Fruit fly (Drosophila melanogaster) whole organism, embryonic: ENCODE results near the gene RpS14a.
A peak's percentile ranks its signal among the peaks of the same experiment; 100 is the strongest.

Experiments
- ATbp ChIP-seq: fragments of 200-800 bp; sonication (Bioruptor generic); optimal IDR thresholded peaks from 2 replicates; lab custom pipeline; 2017; ENCODE audit warnings: missing biosample characterization, mild to moderate bottlenecking, missing genetic modification characterization, missing genetic modification reagents
- Atf-2 ChIP-seq: fragments of 200-800 bp; sonication (Bioruptor generic); optimal IDR thresholded peaks from 2 replicates; lab custom pipeline; 2016; ENCODE audit warnings: missing biosample characterization, missing genetic modification characterization
- Awh ChIP-seq: fragments of 200-800 bp; sonication (Bioruptor generic); IDR thresholded peaks from 2 replicates; pipeline ENCODE4, ENCODE4 v1.3.6; 2022; ENCODE audit warnings: missing biosample characterization, missing genetic modification characterization
- Bteb2 ChIP-seq: fragments of 200-800 bp; sonication (Bioruptor generic); optimal IDR thresholded peaks from 2 replicates; lab custom pipeline; 2016; ENCODE audit warnings: missing biosample characterization, missing genetic modification characterization
- CG10147 ChIP-seq: fragments of 200-800 bp; sonication (Bioruptor generic); optimal IDR thresholded peaks from 2 replicates; lab custom pipeline; 2019; ENCODE audit warnings: missing biosample characterization, mild to moderate bottlenecking, missing genetic modification characterization, moderate library complexity
- CG10979 ChIP-seq: fragments of 200-800 bp; sonication (Bioruptor generic); optimal IDR thresholded peaks from 2 replicates; lab custom pipeline; 2018; ENCODE audit warnings: missing biosample characterization, mild to moderate bottlenecking, missing genetic modification characterization, moderate library complexity
- CG11456 ChIP-seq: fragments of 200-800 bp; sonication (Bioruptor generic); IDR thresholded peaks from 3 replicates; pipeline ENCODE4 v1.3.6; 2022; ENCODE audit warnings: missing biosample characterization, missing genetic modification characterization
- CG12071 ChIP-seq: fragments of 200-800 bp; sonication (Bioruptor generic); optimal IDR thresholded peaks from 3 replicates; lab custom pipeline; 2018; ENCODE audit warnings: missing biosample characterization, mild to moderate bottlenecking, missing genetic modification characterization
- CG13287 ChIP-seq: fragments of 200-800 bp; sonication (Bioruptor generic); IDR thresholded peaks from 2 replicates; pipeline ENCODE4 v1.3.6; 2022; ENCODE audit warnings: missing biosample characterization, missing genetic modification characterization; ENCODE audit not compliant: partially characterized antibody
- CG13624 ChIP-seq: fragments of 200-800 bp; sonication (Bioruptor generic); optimal IDR thresholded peaks from 2 replicates; lab custom pipeline; 2016; ENCODE audit warnings: missing biosample characterization, missing genetic modification characterization
- CG13775 ChIP-seq: fragments of 200-800 bp; sonication (Bioruptor generic); optimal IDR thresholded peaks from 3 replicates; lab custom pipeline; 2017; ENCODE audit warnings: missing biosample characterization, mild to moderate bottlenecking, missing genetic modification characterization
- CG15479 ChIP-seq: fragments of 200-800 bp; sonication (Bioruptor generic); optimal IDR thresholded peaks from 3 replicates; lab custom pipeline; 2019; ENCODE audit warnings: missing biosample characterization, mild to moderate bottlenecking, missing genetic modification characterization, moderate library complexity
- CG17328 ChIP-seq: fragments of 200-800 bp; sonication (Bioruptor generic); IDR thresholded peaks from 2 replicates; pipeline ENCODE4 v1.3.6; 2022; ENCODE audit warnings: missing biosample characterization, missing genetic modification characterization
- CG18262 ChIP-seq: fragments of 200-800 bp; optimal IDR thresholded peaks from 3 replicates; lab custom pipeline; 2019; ENCODE audit warnings: missing biosample characterization, mild to moderate bottlenecking, missing genetic modification characterization, moderate library complexity
- CG18476 ChIP-seq: fragments of 200-800 bp; sonication (Bioruptor generic); optimal IDR thresholded peaks from 2 replicates; lab custom pipeline; 2016; ENCODE audit warnings: missing biosample characterization, mild to moderate bottlenecking, missing genetic modification characterization
- CG18599 ChIP-seq: fragments of 200-800 bp; sonication (Bioruptor generic); optimal IDR thresholded peaks from 3 replicates; lab custom pipeline; 2017; ENCODE audit warnings: missing biosample characterization, missing genetic modification characterization, mild to moderate bottlenecking, moderate library complexity, missing genetic modification reagents
- CG30020 ChIP-seq: fragments of 200-800 bp; optimal IDR thresholded peaks from 2 replicates; lab custom pipeline; 2019; ENCODE audit warnings: missing biosample characterization, mild to moderate bottlenecking, missing genetic modification characterization, moderate library complexity
- CG32772 ChIP-seq: fragments of 200-800 bp; sonication (Bioruptor generic); IDR thresholded peaks from 2 replicates; pipeline ENCODE4 v1.3.6; 2022; ENCODE audit warnings: missing biosample characterization, missing genetic modification characterization
- CG3995 ChIP-seq: fragments of 200-800 bp; sonication (Bioruptor generic); optimal IDR thresholded peaks from 3 replicates; lab custom pipeline; 2016; ENCODE audit warnings: missing biosample characterization, missing genetic modification characterization
- CG6683 ChIP-seq: fragments of 200-800 bp; sonication (Bioruptor generic); optimal IDR thresholded peaks from 2 replicates; lab custom pipeline; 2017; ENCODE audit warnings: missing biosample characterization, mild to moderate bottlenecking, missing genetic modification characterization, missing genetic modification reagents
- CG7963 ChIP-seq: fragments of 200-800 bp; sonication (Bioruptor generic); IDR thresholded peaks from 3 replicates; pipeline ENCODE4 v1.3.6; 2022; ENCODE audit warnings: missing biosample characterization, missing genetic modification characterization; ENCODE audit not compliant: partially characterized antibody
- CG8944 ChIP-seq: fragments of 200-800 bp; sonication (Bioruptor generic); optimal IDR thresholded peaks from 3 replicates; lab custom pipeline; 2016; ENCODE audit warnings: missing biosample characterization, missing genetic modification characterization
- Chrac-16 ChIP-seq: fragments of 200-800 bp; sonication (Bioruptor generic); optimal IDR thresholded peaks from 3 replicates; lab custom pipeline; 2016; ENCODE audit warnings: missing biosample characterization, missing genetic modification characterization
- Dp ChIP-seq: fragments of 200-800 bp; sonication (Bioruptor generic); optimal IDR thresholded peaks from 2 replicates; lab custom pipeline; 2018; ENCODE audit warnings: missing biosample characterization, mild to moderate bottlenecking, missing genetic modification characterization, moderate library complexity
- GATAe ChIP-seq: fragments of 200-800 bp; sonication (Bioruptor generic); conservative IDR thresholded peaks from 2 replicates; pipeline ENCODE4 v1.3.6; 2022; ENCODE audit warnings: missing biosample characterization, missing genetic modification characterization
- H15 ChIP-seq: fragments of 200-800 bp; sonication (Bioruptor generic); IDR thresholded peaks from 3 replicates; pipeline ENCODE4 v1.3.6; 2022; ENCODE audit warnings: missing biosample characterization, missing genetic modification characterization
- HLHmδ ChIP-seq: fragments of 200-800 bp; sonication (Bioruptor generic); optimal IDR thresholded peaks from 2 replicates; lab custom pipeline; 2018; ENCODE audit warnings: missing biosample characterization, mild to moderate bottlenecking, missing genetic modification characterization, moderate library complexity
- Optix ChIP-seq: fragments of 200-800 bp; sonication (Bioruptor generic); IDR thresholded peaks from 3 replicates; pipeline ENCODE4 v1.3.6; 2022; ENCODE audit warnings: missing biosample characterization, missing genetic modification characterization
- Rfx ChIP-seq: fragments of 200-800 bp; sonication (Bioruptor generic); IDR thresholded peaks from 2 replicates; pipeline ENCODE4 v1.3.6; 2022; ENCODE audit warnings: missing biosample characterization, missing genetic modification characterization
- cad ChIP-seq: fragments of >200 bp; optimal IDR thresholded peaks from 2 replicates; lab custom pipeline; 2017; ENCODE audit warnings: missing biosample characterization, missing genetic modification characterization
- crc ChIP-seq: fragments of 200-800 bp; sonication (Bioruptor generic); optimal IDR thresholded peaks from 2 replicates; lab custom pipeline; 2016; ENCODE audit warnings: missing biosample characterization, missing genetic modification characterization
- dimm ChIP-seq: fragments of 200-800 bp; sonication (Bioruptor generic); IDR thresholded peaks from 2 replicates; pipeline ENCODE4 v1.3.6; 2022; ENCODE audit warnings: missing biosample characterization, missing genetic modification characterization
- dmrt11E ChIP-seq: fragments of 200-800 bp; sonication (Bioruptor generic); optimal IDR thresholded peaks from 3 replicates; lab custom pipeline; 2018; ENCODE audit warnings: missing biosample characterization, mild to moderate bottlenecking, missing genetic modification characterization, moderate library complexity
- exex ChIP-seq: fragments of 200-800 bp; sonication (Bioruptor generic); optimal IDR thresholded peaks from 4 replicates; lab custom pipeline; 2018; ENCODE audit warnings: missing biosample characterization, mild to moderate bottlenecking, missing genetic modification characterization, moderate library complexity
- fd102C ChIP-seq: fragments of 200-800 bp; sonication (Bioruptor generic); optimal IDR thresholded peaks from 2 replicates; lab custom pipeline; 2018; ENCODE audit warnings: missing biosample characterization, mild to moderate bottlenecking, missing genetic modification characterization, moderate library complexity
- fd3F ChIP-seq: fragments of 200-800 bp; sonication (Bioruptor generic); optimal IDR thresholded peaks from 2 replicates; lab custom pipeline; 2018; ENCODE audit warnings: missing biosample characterization, mild to moderate bottlenecking, missing genetic modification characterization, moderate library complexity
- gsb-n ChIP-seq: fragments of 200-800 bp; sonication (Bioruptor generic); optimal IDR thresholded peaks from 3 replicates; lab custom pipeline; 2018; ENCODE audit warnings: missing biosample characterization, mild to moderate bottlenecking, missing genetic modification characterization
- her ChIP-seq: fragments of 200-800 bp; sonication (Bioruptor generic); optimal IDR thresholded peaks from 2 replicates; lab custom pipeline; 2016; ENCODE audit warnings: missing biosample characterization, missing genetic modification characterization
- knrl ChIP-seq: fragments of 200-800 bp; sonication (Bioruptor generic); IDR thresholded peaks from 3 replicates; pipeline ENCODE4 v1.3.6; 2022; ENCODE audit warnings: missing biosample characterization, missing genetic modification characterization; ENCODE audit not compliant: partially characterized antibody
- lilli ChIP-seq: fragments of 200-800 bp; sonication (Bioruptor generic); optimal IDR thresholded peaks from 3 replicates; lab custom pipeline; 2016; ENCODE audit warnings: missing biosample characterization, missing genetic modification characterization
- p53 ChIP-seq: fragments of 200-800 bp; sonication (Bioruptor generic); optimal IDR thresholded peaks from 2 replicates; lab custom pipeline; 2016; ENCODE audit warnings: missing biosample characterization, missing genetic modification characterization
- pan ChIP-seq, 4 experiments: fragments of >200 bp in 3 of 4; fragments of 200-800 bp in 1 of 4; sonication (Bioruptor generic) in 1 of 4; optimal IDR thresholded peaks in 3 of 4; IDR thresholded peaks in 1 of 4; 2 replicates each; pipeline versions ENCODE4 v1.3.6 to Lab custom; 2017 to 2022; ENCODE audit warnings: missing biosample characterization in 2 of 4, missing genetic modification characterization in 2 of 4, mixed read lengths in 1 of 4
- pb ChIP-seq: fragments of 200-800 bp; sonication (Bioruptor generic); optimal IDR thresholded peaks from 3 replicates; lab custom pipeline; 2016; ENCODE audit warnings: missing biosample characterization, missing genetic modification characterization
- pfk ChIP-seq: fragments of 200-800 bp; sonication (Bioruptor generic); optimal IDR thresholded peaks from 2 replicates; lab custom pipeline; 2018; ENCODE audit warnings: missing biosample characterization, mild to moderate bottlenecking, missing genetic modification characterization, moderate library complexity
- phol ChIP-seq: fragments of 200-800 bp; sonication (Bioruptor generic); optimal IDR thresholded peaks from 3 replicates; lab custom pipeline; 2018; ENCODE audit warnings: missing biosample characterization, mild to moderate bottlenecking, missing genetic modification characterization, moderate library complexity
- pita ChIP-seq: fragments of 200-800 bp; sonication (Bioruptor generic); optimal IDR thresholded peaks from 2 replicates; lab custom pipeline; 2017; ENCODE audit warnings: missing biosample characterization, mild to moderate bottlenecking, missing genetic modification characterization
- pzg ChIP-seq: fragments of 200-800 bp; sonication (Bioruptor generic); optimal IDR thresholded peaks from 3 replicates; lab custom pipeline; 2018; ENCODE audit warnings: missing biosample characterization, mild to moderate bottlenecking, missing genetic modification characterization, moderate library complexity
- tll ChIP-seq, 2 experiments: fragments of 200-800 bp in 1 of 2; fragments of >200 bp in 1 of 2; sonication (Bioruptor generic) in 1 of 2; optimal IDR thresholded peaks; 2 replicates each; lab custom pipeline; 2017 to 2019; ENCODE audit warnings: missing biosample characterization in 2 of 2, missing genetic modification characterization in 2 of 2, mild to moderate bottlenecking in 1 of 2, moderate library complexity in 1 of 2
- twi ChIP-seq: fragments of 200-800 bp; optimal IDR thresholded peaks from 2 replicates; lab custom pipeline; 2019; ENCODE audit warnings: missing biosample characterization, mild to moderate bottlenecking, missing genetic modification characterization, moderate library complexity

Gene RpS14a

DNA sequence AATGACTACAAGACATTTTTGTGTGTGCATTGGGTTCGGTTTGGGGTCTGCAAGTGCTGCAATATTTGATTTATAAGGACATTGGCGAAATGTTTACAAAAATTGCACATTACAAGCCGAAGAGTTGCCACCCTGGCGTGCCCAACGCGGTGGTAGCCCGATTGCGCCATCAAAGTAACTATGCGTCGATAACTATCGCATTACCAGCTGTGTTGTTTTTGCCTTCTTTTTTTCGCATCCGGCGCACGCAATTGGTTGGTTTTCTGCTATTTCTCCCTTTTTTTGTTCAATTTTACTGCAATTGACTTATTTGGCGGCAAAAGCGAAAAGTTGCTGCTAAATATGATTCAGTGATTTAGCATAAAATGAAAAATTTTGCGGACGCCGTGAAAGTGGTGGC is 1.1 kb downstream of the RpS14a start, which contains the start of gene RpS14b (continued):
- TF ChIP-seq pzg (GFP tag; lab: Kevin White, UChicago): peak; percentile 77
- TF ChIP-seq CG11456 (GFP tag; lab: Robert Waterston, UW): peak; percentile 80; the same call in 2 of the 3 replicates
- TF ChIP-seq HLHmδ (GFP tag; lab: Kevin White, UChicago): peak; percentile 59
- TF ChIP-seq tll (GFP tag; optimal IDR thresholded peaks at IDR 0.05; lab: Kevin White, UChicago): no peak
- TF ChIP-seq CG10979 (tag; lab: Kevin White, UChicago): peak; percentile 25
- peak; percentile 55 for TF ChIP-seq Bteb2 (GFP tag; lab: Kevin White, UChicago)
- TF ChIP-seq dimm (GFP tag; lab: Robert Waterston, UW): no peak
- TF ChIP-seq fd3F: peak; percentile 22
- no peak for TF ChIP-seq fd102C (GFP tag; lab: Kevin White, UChicago)
- TF ChIP-seq CG7963: 0 out of 3 replicates have a peak, but pooled peaks have one; percentile 43
- TF ChIP-seq p53 (GFP tag; lab: Kevin White, UChicago): peak; percentile 23
- peak; percentile 88 for TF ChIP-seq Rfx
- peak; percentile 81 for TF ChIP-seq CG15479
- TF ChIP-seq CG18476 (GFP tag; lab: Kevin White, UChicago): peak; percentile 18
- no peak for TF ChIP-seq Awh (GFP tag; lab: Robert Waterston, UW)
- no peak for TF ChIP-seq exex
- no peak for TF ChIP-seq CG10147 (GFP tag; lab: Kevin White, UChicago)
- peak; percentile 42 for TF ChIP-seq CG12071 (GFP tag; lab: Kevin White, UChicago)
- TF ChIP-seq Optix (GFP tag; lab: Robert Waterston, UW): 0 out of 3 replicates have a peak, but pooled peaks have one; percentile 40
- TF ChIP-seq CG32772 (GFP tag; lab: Robert Waterston, UW): peak; percentile 60
- TF ChIP-seq H15 (GFP tag; lab: Robert Waterston, UW): peak; percentile 44; the same call in 1 of the 3 replicates
- no peak for TF ChIP-seq cad (GFP tag; lab: Kevin White, UChicago)
- TF ChIP-seq GATAe (GFP tag; lab: Robert Waterston, UW): no peak
- peak; percentile 16 for TF ChIP-seq ATbp
- peak; percentile 51 for TF ChIP-seq pb (GFP tag; lab: Kevin White, UChicago)
- TF ChIP-seq CG3995 (GFP tag; lab: Kevin White, UChicago): peak; percentile 5
- TF ChIP-seq CG18599: peak; percentile 74
- no peak for TF ChIP-seq pan (optimal IDR thresholded peaks at IDR 0.05; lab: Kevin White, UChicago)
- TF ChIP-seq pan (GFP tag; optimal IDR thresholded peaks at IDR 0.05 in 1 of 2, IDR thresholded peaks at IDR 0.05 in 1 of 2): peak in 1 of 2 experiments; percentile 74
- TF ChIP-seq Dp: peak; percentile 19
- TF ChIP-seq CG13624 (GFP tag; lab: Kevin White, UChicago): peak; percentile 67
- TF ChIP-seq her (GFP tag; lab: Kevin White, UChicago): peak; percentile 63
- no peak for TF ChIP-seq pita (GFP tag; lab: Kevin White, UChicago)
- peak; percentile 82 for TF ChIP-seq CG13287 (GFP tag; lab: Robert Waterston, UW)
- no peak for TF ChIP-seq Atf-2 (GFP tag; lab: Kevin White, UChicago)
- TF ChIP-seq pfk (GFP tag; lab: Kevin White, UChicago): peak; percentile 63
- no peak for TF ChIP-seq twi (tag; lab: Kevin White, UChicago)
- TF ChIP-seq phol (tag; lab: Kevin White, UChicago): peak; percentile 59
- TF ChIP-seq crc (GFP tag; lab: Kevin White, UChicago): peak; percentile 35
- TF ChIP-seq CG30020 (tag; lab: Kevin White, UChicago): peak; percentile 14
- TF ChIP-seq CG8944 (GFP tag; lab: Kevin White, UChicago): no peak
- TF ChIP-seq gsb-n (tag; lab: Kevin White, UChicago): peak; percentile 10
- TF ChIP-seq lilli (GFP tag; lab: Kevin White, UChicago): peak; percentile 59
- TF ChIP-seq CG17328 (GFP tag; lab: Robert Waterston, UW): peak; percentile 79
- TF ChIP-seq Chrac-16 (GFP tag; lab: Kevin White, UChicago): peak; percentile 27
- TF ChIP-seq CG18262 (tag; lab: Kevin White, UChicago): peak; percentile 22
- peak; percentile 72 for TF ChIP-seq knrl
- TF ChIP-seq CG13775 (GFP tag; lab: Kevin White, UChicago): peak; percentile 82
- TF ChIP-seq CG6683 (GFP tag; lab: Kevin White, UChicago): no peak
- TF ChIP-seq dmrt11E (tag; lab: Kevin White, UChicago): peak; percentile 44
